Fruit fly (Drosophila melanogaster): ENCODE data around the gene Bmcp.

Gene Bmcp

dm6 chr3L:11728147-11728546, 7.4 kb downstream of the Bmcp start, which contains the start of gene sunn:
sunn (plus strand) TSS chr3L:11728348.
- TF ChIP-seq svp (GFP tag): peak; percentile 42
- no peak for TF ChIP-seq Hr38 (GFP tag; optimal IDR thresholded peaks at IDR 0.05)

dm6 chr3L:11731841-11732240, 11.1 kb downstream of the Bmcp start, which contains the start of gene CG32087:
CG32087 (plus strand) TSS chr3L:11732141.
- TF ChIP-seq acj6 (GFP tag; optimal IDR thresholded peaks at IDR 0.05) (no peak), CG6276 (GFP tag; optimal IDR thresholded peaks at IDR 0.05) (no peak), spab (GFP tag; optimal IDR thresholded peaks at IDR 0.05) (no peak), achi (GFP tag; optimal IDR thresholded peaks at IDR 0.05) (no peak), Ets96B (tag; optimal IDR thresholded peaks at IDR 0.05) (no peak), CG8319 (GFP tag; optimal IDR thresholded peaks at IDR 0.05) (no peak), CG8632 (GFP tag; optimal IDR thresholded peaks at IDR 0.05) (no peak), CG6792 (GFP tag; optimal IDR thresholded peaks at IDR 0.05) (no peak), dac (GFP tag; optimal IDR thresholded peaks at IDR 0.05) (no peak), Blimp-1 (GFP tag; optimal IDR thresholded peaks at IDR 0.05) (no peak), lz (GFP tag; optimal IDR thresholded peaks at IDR 0.05) (no peak), salr (GFP tag; optimal IDR thresholded peaks at IDR 0.05) (no peak), CG11762 (GFP tag; optimal IDR thresholded peaks at IDR 0.05; ENCODE audit: insufficient read depth) (no peak), CG8119 (GFP tag; IDR thresholded peaks at IDR 0.05) (no peak), ss (GFP tag; optimal IDR thresholded peaks at IDR 0.05) (no peak), CG6163 (GFP tag; IDR thresholded peaks at IDR 0.05) (no peak), net (GFP tag; optimal IDR thresholded peaks at IDR 0.05) (no peak), CG15336 (GFP tag; IDR thresholded peaks at IDR 0.05) (no peak), Sox14 (GFP tag; optimal IDR thresholded peaks at IDR 0.05) (no peak)

dm6 chr3L:11751005-11751404, 30.3 kb downstream of the Bmcp start, which contains the start of gene Gr68a:
Gr68a (plus strand) TSS chr3L:11751305.
- no peak for TF ChIP-seq CG16779 (tag; optimal IDR thresholded peaks at IDR 0.05)
- TF ChIP-seq fd59A (GFP tag; optimal IDR thresholded peaks at IDR 0.05): no peak
- TF ChIP-seq CG10669 (GFP tag; optimal IDR thresholded peaks at IDR 0.05): no peak
- TF ChIP-seq topi (GFP tag; optimal IDR thresholded peaks at IDR 0.05): no peak
- TF ChIP-seq svp (GFP tag): no peak
- TF ChIP-seq Eip78C (GFP tag): no peak
- TF ChIP-seq Sox102F (GFP tag; optimal IDR thresholded peaks at IDR 0.05): no peak
- TF ChIP-seq spab (GFP tag; optimal IDR thresholded peaks at IDR 0.05): no peak
- no peak for TF ChIP-seq CG9139 (GFP tag; optimal IDR thresholded peaks at IDR 0.05)
- TF ChIP-seq Hr38 (GFP tag; optimal IDR thresholded peaks at IDR 0.05): no peak
- no peak for TF ChIP-seq dsx (GFP tag; optimal IDR thresholded peaks at IDR 0.05; ENCODE audit: poor library complexity, severe bottlenecking)
- no peak for TF ChIP-seq Sox14 (GFP tag; optimal IDR thresholded peaks at IDR 0.05)

dm6 chr3L:11764930-11765329, 44.2 kb downstream of the Bmcp start:
- TF ChIP-seq Hr4 (GFP tag; optimal IDR thresholded peaks at IDR 0.05): no peak
- no peak for TF ChIP-seq dac (GFP tag; optimal IDR thresholded peaks at IDR 0.05)
- no peak for TF ChIP-seq CG4318 (GFP tag; optimal IDR thresholded peaks at IDR 0.05)
- TF ChIP-seq topi (GFP tag; optimal IDR thresholded peaks at IDR 0.05): no peak
- TF ChIP-seq eg (GFP tag; IDR thresholded peaks at IDR 0.05): no peak
- TF ChIP-seq CG3032 (tag; optimal IDR thresholded peaks at IDR 0.05): no peak
- no peak for TF ChIP-seq Sox102F (GFP tag; optimal IDR thresholded peaks at IDR 0.05)

- TF ChIP-seq ss (GFP tag; optimal IDR thresholded peaks at IDR 0.05) (no peak), Eip78C (GFP tag) (peak; percentile 27), acj6 (GFP tag; optimal IDR thresholded peaks at IDR 0.05) (no peak)
Observed at dm6 chr3L:11765695-11766232, 45.0 kb downstream of the Bmcp start, which contains the start of gene loaf. loaf (minus strand) TSS chr3L:11766182.
